Fruit fly (Drosophila melanogaster): ENCODE results near the gene His4r.
A peak's percentile ranks its signal among the peaks of the same experiment; 100 is the strongest.

The His4r gene

DNA sequence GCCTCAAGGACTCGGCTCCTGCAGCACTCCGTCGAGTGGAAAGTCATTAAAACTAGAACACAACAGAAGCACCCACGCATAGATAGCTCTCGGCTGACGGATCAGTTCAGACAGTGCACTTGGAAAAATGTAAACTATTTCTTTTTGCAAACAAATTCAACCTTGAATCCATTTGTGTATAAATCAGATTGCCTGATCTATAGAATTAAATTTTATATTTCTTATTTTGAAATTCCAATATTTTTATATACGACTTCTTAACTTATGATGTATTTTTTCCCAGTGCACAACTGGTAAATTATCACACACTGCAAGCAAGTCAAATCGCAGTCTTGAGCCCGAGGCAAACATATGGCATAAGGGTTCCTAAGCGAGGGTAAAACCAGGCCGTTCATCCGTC is 49.2 kb downstream of the His4r start (continued):
- TF ChIP-seq cato (GFP tag; optimal IDR thresholded peaks at IDR 0.05; ENCODE audit: borderline replicate concordance) (no peak), CG11560 (tag; IDR thresholded peaks at IDR 0.05) (no peak), CG9876 (GFP tag; optimal IDR thresholded peaks at IDR 0.05) (no peak), lbe (GFP tag; optimal IDR thresholded peaks at IDR 0.05) (no peak), run (tag; optimal IDR thresholded peaks at IDR 0.05) (no peak), rib (GFP tag; IDR thresholded peaks at IDR 0.05) (0 out of 2 replicates have a peak, but pooled peaks have one; percentile 39), Mad (GFP tag; optimal IDR thresholded peaks at IDR 0.05) (no peak), grau (tag; optimal IDR thresholded peaks at IDR 0.05) (peak; percentile 57), esg (GFP tag; conservative IDR thresholded peaks at IDR 0.05) (peak; percentile 54), Oli (tag; optimal IDR thresholded peaks at IDR 0.05) (peak; percentile 62), Hand (GFP tag; optimal IDR thresholded peaks at IDR 0.05) (no peak), sna (GFP tag; IDR thresholded peaks at IDR 0.05; ENCODE audit: partially characterized antibody) (no peak), ranshi (GFP tag; IDR thresholded peaks at IDR 0.05) (peak; percentile 59; the same call in 1 of the 2 replicates), CG10209 (GFP tag; optimal IDR thresholded peaks at IDR 0.05) (peak; percentile 59), CG1024 (GFP tag; IDR thresholded peaks at IDR 0.05) (peak; percentile 61), Dbx (GFP tag; IDR thresholded peaks at IDR 0.05) (no peak), wek (GFP tag; optimal IDR thresholded peaks at IDR 0.05) (no peak), Hey (tag; optimal IDR thresholded peaks at IDR 0.05) (no peak), Sox102F (GFP tag; optimal IDR thresholded peaks at IDR 0.05) (peak; percentile 56), aop (GFP tag; IDR thresholded peaks at IDR 0.05) (no peak), tgo (GFP tag; IDR thresholded peaks at IDR 0.05) (peak; percentile 68), CG6689 (GFP tag; IDR thresholded peaks at IDR 0.05) (peak; percentile 76), Fer1 (GFP tag; optimal IDR thresholded peaks at IDR 0.05) (peak; percentile 1), CG32772 (GFP tag; IDR thresholded peaks at IDR 0.05) (no peak), Mrtf (GFP tag; IDR thresholded peaks at IDR 0.05) (0 out of 3 replicates have a peak, but pooled peaks have one; percentile 45), CG17359 (tag; optimal IDR thresholded peaks at IDR 0.05) (peak; percentile 61), onecut (GFP tag; IDR thresholded peaks at IDR 0.05) (peak; percentile 50), CG43689 (GFP tag; IDR thresholded peaks at IDR 0.05) (no peak), CG1233 (GFP tag; optimal IDR thresholded peaks at IDR 0.05) (peak; percentile 49), row (GFP tag; IDR thresholded peaks at IDR 0.05) (peak; percentile 68), CrebB (tag; optimal IDR thresholded peaks at IDR 0.05) (no peak), CG9609 (GFP tag; optimal IDR thresholded peaks at IDR 0.05) (no peak), fru (optimal IDR thresholded peaks at IDR 0.05) (no peak), CG11398 (GFP tag; optimal IDR thresholded peaks at IDR 0.05) (no peak), E2f2 (GFP tag; IDR thresholded peaks at IDR 0.05) (peak; percentile 20; the same call in 1 of the 2 replicates), CG4617 (GFP tag; optimal IDR thresholded peaks at IDR 0.05; ENCODE audit: borderline replicate concordance) (no peak), NfI (GFP tag; optimal IDR thresholded peaks at IDR 0.05) (no peak), nmo (GFP tag; optimal IDR thresholded peaks at IDR 0.05) (peak; percentile 84), pros (GFP tag; optimal IDR thresholded peaks at IDR 0.05) (peak; percentile 16), gfzf (GFP tag; optimal IDR thresholded peaks at IDR 0.05) (no peak), CG2120 (GFP tag; optimal IDR thresholded peaks at IDR 0.05) (no peak), Eip74EF (GFP tag; optimal IDR thresholded peaks at IDR 0.05) (peak in 1 of 2 experiments; percentile 0), kay (GFP tag; optimal IDR thresholded peaks at IDR 0.05) (peak; percentile 38), otp (GFP tag; IDR thresholded peaks at IDR 0.05) (peak; percentile 73), HLHmδ (GFP tag; optimal IDR thresholded peaks at IDR 0.05) (peak; percentile 12), CG11504 (tag; optimal IDR thresholded peaks at IDR 0.05) (peak; percentile 62), CG13624 (GFP tag; optimal IDR thresholded peaks at IDR 0.05) (no peak), HmgZ (tag; optimal IDR thresholded peaks at IDR 0.05) (no peak), CG10565 (GFP tag; optimal IDR thresholded peaks at IDR 0.05) (no peak), ara (GFP tag; IDR thresholded peaks at IDR 0.05) (peak; percentile 64), Dip3 (GFP tag; optimal IDR thresholded peaks at IDR 0.05) (no peak)
